Worm (Caenorhabditis elegans): ENCODE measurements around the gene C13A2.9.

DNA sequence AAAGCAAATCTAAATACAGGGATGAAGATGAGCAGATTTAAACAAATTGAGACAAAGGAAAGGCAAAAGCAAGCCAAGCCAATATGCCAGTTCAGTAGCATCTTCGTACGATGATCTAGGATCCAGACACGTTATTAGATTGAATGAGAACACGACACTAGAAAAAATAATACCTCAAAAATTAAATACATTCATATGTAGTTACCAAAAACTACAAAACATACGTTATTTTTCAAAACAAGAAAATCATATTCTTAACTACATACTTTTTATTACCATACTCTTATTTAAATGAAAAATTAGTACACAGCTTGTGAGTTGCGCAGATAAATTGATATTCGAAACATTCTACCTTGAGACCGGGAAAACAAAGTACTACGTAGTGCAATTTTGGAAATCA is 49.3 kb upstream of the C13A2.9 start, which contains the start of gene srx-6:
- no peak for TF ChIP-seq lin-39 (tag; optimal IDR thresholded peaks at IDR 0.05)
- no peak for TF ChIP-seq fkh-8 (tag; optimal IDR thresholded peaks at IDR 0.05)
- no peak for TF ChIP-seq nhr-11 (tag; optimal IDR thresholded peaks at IDR 0.05)
- TF ChIP-seq snpc-4 (tag; optimal IDR thresholded peaks at IDR 0.05): no peak

Measured in whole organism, L1 larva.